Worm (Caenorhabditis elegans) whole organism, late embryonic: Measurements from ENCODE around the gene ZC21.6.

Experiments used
- elt-2 ChIP-seq: sonication (generic microtip); optimal IDR thresholded peaks from 2 replicates; lab custom pipeline; 2016; ENCODE audit warnings: missing genetic modification reagents, missing genetic modification characterization, missing compliant biosample characterization
- ets-4 ChIP-seq: sonication (generic microtip); optimal IDR thresholded peaks from 2 replicates; lab custom pipeline; 2016; ENCODE audit warnings: missing genetic modification characterization, missing compliant biosample characterization
- pha-2 ChIP-seq: sonication (generic microtip); optimal IDR thresholded peaks from 2 replicates; lab custom pipeline; 2017; ENCODE audit warnings: mild to moderate bottlenecking, missing genetic modification characterization, missing compliant biosample characterization
- pqm-1 ChIP-seq: sonication (generic microtip); optimal IDR thresholded peaks from 2 replicates; lab custom pipeline; 2016; ENCODE audit warnings: missing genetic modification characterization, missing compliant biosample characterization
- sdc-2 ChIP-seq: sonication (generic microtip); optimal IDR thresholded peaks from 2 replicates; lab custom pipeline; 2016; ENCODE audit warnings: missing genotype, missing genetic modification characterization, missing compliant biosample characterization

DNA sequence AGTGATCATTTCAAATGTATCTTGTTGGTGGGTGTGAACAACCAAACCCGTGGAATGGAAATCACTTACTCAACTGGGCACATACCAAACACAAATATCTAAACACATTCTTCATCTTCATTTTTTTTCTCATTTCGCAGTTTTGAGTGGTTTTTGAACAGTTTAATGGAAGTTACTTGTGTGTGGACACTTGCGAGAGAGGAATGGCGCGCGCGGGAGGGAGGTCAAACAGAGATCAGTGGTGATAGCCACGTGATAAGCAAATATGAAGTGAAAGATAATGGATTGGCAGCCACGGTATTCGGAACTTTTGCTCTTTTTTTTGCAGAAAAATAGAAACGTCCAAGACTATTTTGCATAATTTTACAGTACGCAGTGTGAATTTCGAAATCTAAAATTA lies 24.8 kb downstream of the ZC21.6 start:
- TF ChIP-seq ets-4 (tag; lab: Kevin White, UChicago) (no peak), pha-2 (tag; lab: Kevin White, UChicago) (no peak), pqm-1 (tag; lab: Kevin White, UChicago) (no peak), sdc-2 (no peak), elt-2 (tag; lab: Kevin White, UChicago) (no peak)
